Worm (Caenorhabditis elegans) whole organism, L1 larva: ENCODE data around the gene Y50D7A.8.

Source experiments
- C04F5.9 ChIP-seq: sonication (generic microtip); optimal IDR thresholded peaks from 2 replicates; lab custom pipeline; 2016; ENCODE audit warnings: missing genetic modification characterization, missing compliant biosample characterization
- F16B12.6 ChIP-seq: fragments of 150-350 bp; optimal IDR thresholded peaks from 2 replicates; lab custom pipeline; 2014; ENCODE audit warnings: missing biosample characterization, missing genetic modification characterization
- ama-1 ChIP-seq: fragments of 150-350 bp; optimal IDR thresholded peaks from 2 replicates; lab custom pipeline; 2014
- ceh-63 ChIP-seq: fragments of 200-800 bp; sonication (Bioruptor generic); optimal IDR thresholded peaks from 2 replicates; lab custom pipeline; 2018; ENCODE audit warnings: mild to moderate bottlenecking, missing genetic modification characterization, missing compliant biosample characterization
- ceh-88 ChIP-seq: fragments of 200-800 bp; sonication (Bioruptor generic); IDR thresholded peaks from 2 replicates; pipeline ENCODE4 v1.3.6; 2022; ENCODE audit warnings: missing genetic modification characterization, missing compliant biosample characterization
- ceh-90 ChIP-seq: sonication (generic microtip); optimal IDR thresholded peaks from 2 replicates; lab custom pipeline; 2016; ENCODE audit warnings: missing genetic modification characterization, missing compliant biosample characterization
- ces-1 ChIP-seq: fragments of 150-350 bp; optimal IDR thresholded peaks from 2 replicates; lab custom pipeline; 2014; ENCODE audit warnings: missing biosample characterization, missing genetic modification reagents, missing genetic modification characterization
- dpl-1 ChIP-seq, 3 experiments: fragments of 150-350 bp in 2 of 3; sonication (generic microtip) in 1 of 3; optimal IDR thresholded peaks; 2 replicates each; lab custom pipeline; 2014 to 2017; ENCODE audit warnings: missing biosample characterization in 3 of 3, missing genetic modification characterization in 3 of 3, missing genetic modification reagents in 3 of 3
- efl-1 ChIP-seq, 4 experiments: fragments of 150-350 bp; optimal IDR thresholded peaks in 3 of 4; peaks in 1 of 4; 1 replicate in 1 of 4; 2 replicates in 3 of 4; lab custom pipeline; 2014; ENCODE audit warnings: missing biosample characterization in 2 of 4, missing genetic modification characterization in 2 of 4, missing genetic modification reagents in 2 of 4
- efl-3 ChIP-seq: fragments of 200-800 bp; sonication (Bioruptor generic); optimal IDR thresholded peaks from 2 replicates; lab custom pipeline; 2018; ENCODE audit warnings: mild to moderate bottlenecking, missing genetic modification characterization, missing compliant biosample characterization
- egl-13 ChIP-seq: sonication (generic microtip); optimal IDR thresholded peaks from 2 replicates; lab custom pipeline; 2016; ENCODE audit warnings: missing genotype, missing genetic modification reagents, missing genetic modification characterization, missing compliant biosample characterization
- egl-27 ChIP-seq, 2 experiments: fragments of 150-350 bp in 1 of 2; sonication (generic microtip); optimal IDR thresholded peaks; 3 replicates each; lab custom pipeline; 2017 to 2018; ENCODE audit warnings: missing biosample characterization in 2 of 2, missing genetic modification characterization in 2 of 2, missing genetic modification reagents in 2 of 2
- elt-2 ChIP-seq: sonication (generic microtip); optimal IDR thresholded peaks from 2 replicates; lab custom pipeline; 2016; ENCODE audit warnings: missing genetic modification characterization, mild to moderate bottlenecking, inconsistent platforms, missing compliant biosample characterization, missing genetic modification reagents
- fkh-10 ChIP-seq: sonication (generic microtip); optimal IDR thresholded peaks from 2 replicates; lab custom pipeline; 2017; ENCODE audit warnings: missing biosample characterization, missing genetic modification reagents, missing genetic modification characterization
- fos-1 ChIP-seq: fragments of 150-350 bp; optimal IDR thresholded peaks from 2 replicates; lab custom pipeline; 2014; ENCODE audit warnings: missing biosample characterization, missing genetic modification characterization
- grh-1 ChIP-seq: fragments of 200-800 bp; sonication (Bioruptor generic); IDR thresholded peaks from 2 replicates; pipeline ENCODE4 v1.3.6; 2022; ENCODE audit warnings: missing genetic modification reagents, missing genetic modification characterization, missing compliant biosample characterization
- hlh-17 ChIP-seq: fragments of 200-800 bp; sonication (Bioruptor generic); optimal IDR thresholded peaks from 2 replicates; lab custom pipeline; 2018; ENCODE audit warnings: missing genetic modification characterization, mild to moderate bottlenecking, missing compliant biosample characterization, moderate library complexity, borderline replicate concordance
- hpl-2 ChIP-seq: fragments of 150-350 bp; optimal IDR thresholded peaks from 2 replicates; lab custom pipeline; 2014; ENCODE audit warnings: missing biosample characterization, missing genetic modification reagents, missing genetic modification characterization
- lin-13 ChIP-seq: fragments of 150-350 bp; optimal IDR thresholded peaks from 2 replicates; lab custom pipeline; 2014; ENCODE audit warnings: missing biosample characterization, missing genetic modification reagents, missing genetic modification characterization
- lin-15B ChIP-seq: fragments of 150-350 bp; sonication (generic microtip); optimal IDR thresholded peaks from 3 replicates; lab custom pipeline; 2014; ENCODE audit warnings: missing biosample characterization, missing genetic modification characterization
- lin-35 ChIP-seq, 2 experiments: fragments of 150-350 bp; optimal IDR thresholded peaks; 2 replicates each; lab custom pipeline; 2014; ENCODE audit warnings: missing biosample characterization in 2 of 2, missing genetic modification characterization in 2 of 2, missing genetic modification reagents in 2 of 2
- lsy-2 ChIP-seq, 2 experiments: fragments of 150-350 bp; optimal IDR thresholded peaks; 2 replicates each; lab custom pipeline; 2014; ENCODE audit warnings: missing biosample characterization in 2 of 2, missing genetic modification characterization in 2 of 2
- mdl-1 ChIP-seq, 2 experiments: fragments of 150-350 bp; optimal IDR thresholded peaks; 2 replicates each; lab custom pipeline; 2014 to 2017; ENCODE audit warnings: missing biosample characterization in 2 of 2, missing genetic modification characterization in 2 of 2, inconsistent platforms in 1 of 2
- mef-2 ChIP-seq: fragments of 150-350 bp; optimal IDR thresholded peaks from 2 replicates; lab custom pipeline; 2014; ENCODE audit warnings: missing biosample characterization, missing genetic modification characterization
- mep-1 ChIP-seq: fragments of 150-350 bp; optimal IDR thresholded peaks from 2 replicates; lab custom pipeline; 2014; ENCODE audit warnings: missing biosample characterization, missing genetic modification characterization
- nhr-11 ChIP-seq: fragments of 150-350 bp; optimal IDR thresholded peaks from 2 replicates; lab custom pipeline; 2014; ENCODE audit warnings: missing biosample characterization, missing genetic modification characterization
- nhr-237 ChIP-seq: fragments of 150-350 bp; optimal IDR thresholded peaks from 2 replicates; lab custom pipeline; 2014; ENCODE audit warnings: missing biosample characterization, missing genetic modification characterization
- nhr-28 ChIP-seq: fragments of 150-350 bp; optimal IDR thresholded peaks from 2 replicates; lab custom pipeline; 2014; ENCODE audit warnings: missing biosample characterization, missing genetic modification characterization
- nhr-47 ChIP-seq: sonication (generic microtip); optimal IDR thresholded peaks from 2 replicates; lab custom pipeline; 2016; ENCODE audit warnings: mild to moderate bottlenecking, missing genetic modification characterization, moderate library complexity, missing compliant biosample characterization
- nhr-71 ChIP-seq: sonication (generic microtip); optimal IDR thresholded peaks from 2 replicates; lab custom pipeline; 2016; ENCODE audit warnings: mild to moderate bottlenecking, missing genetic modification characterization, moderate library complexity, missing compliant biosample characterization
- nhr-76 ChIP-seq: sonication (generic microtip); optimal IDR thresholded peaks from 2 replicates; lab custom pipeline; 2017; ENCODE audit warnings: missing biosample characterization, missing genetic modification characterization
- nhr-77 ChIP-seq: fragments of 150-350 bp; optimal IDR thresholded peaks from 2 replicates; lab custom pipeline; 2014; ENCODE audit warnings: missing biosample characterization, missing genetic modification characterization
- nhr-85 ChIP-seq: sonication (generic microtip); peaks from one replicate; lab custom pipeline; 2016; ENCODE audit warnings: missing genetic modification characterization, inconsistent platforms, missing compliant biosample characterization
- nhr-90 ChIP-seq: sonication (generic microtip); optimal IDR thresholded peaks from 2 replicates; lab custom pipeline; 2016; ENCODE audit warnings: mild to moderate bottlenecking, missing genetic modification characterization, missing compliant biosample characterization; ENCODE audit not compliant: poor library complexity
- pag-3 ChIP-seq: sonication (generic microtip); optimal IDR thresholded peaks from 2 replicates; lab custom pipeline; 2017; ENCODE audit warnings: missing genetic modification characterization, mild to moderate bottlenecking, missing compliant biosample characterization, antibody characterized with exemption, borderline replicate concordance; ENCODE audit not compliant: insufficient read depth
- pax-3 ChIP-seq: fragments of 200-800 bp; sonication (Bioruptor generic); optimal IDR thresholded peaks from 2 replicates; lab custom pipeline; 2018; ENCODE audit warnings: mild to moderate bottlenecking, missing genetic modification characterization, moderate library complexity, missing compliant biosample characterization
- pqm-1 ChIP-seq: sonication (generic microtip); optimal IDR thresholded peaks from 3 replicates; lab custom pipeline; 2017; ENCODE audit warnings: missing biosample characterization, missing genetic modification characterization
- snpc-4 ChIP-seq: fragments of 150-350 bp; optimal IDR thresholded peaks from 2 replicates; lab custom pipeline; 2014; ENCODE audit warnings: missing biosample characterization, missing genetic modification characterization
- snu-23 ChIP-seq: sonication (generic microtip); optimal IDR thresholded peaks from 2 replicates; lab custom pipeline; 2016; ENCODE audit warnings: missing genetic modification characterization, missing compliant biosample characterization
- sox-4 ChIP-seq: sonication (generic microtip); optimal IDR thresholded peaks from 2 replicates; lab custom pipeline; 2016; ENCODE audit warnings: missing genetic modification characterization, missing compliant biosample characterization
- unc-130 ChIP-seq: fragments of 150-350 bp; optimal IDR thresholded peaks from 2 replicates; lab custom pipeline; 2017; ENCODE audit warnings: missing biosample characterization, missing genetic modification characterization, inconsistent platforms
- unc-30 ChIP-seq: sonication (generic microtip); optimal IDR thresholded peaks from 2 replicates; lab custom pipeline; 2017; ENCODE audit warnings: missing biosample characterization, missing genetic modification characterization
- vab-15 ChIP-seq: sonication (generic microtip); optimal IDR thresholded peaks from 2 replicates; lab custom pipeline; 2017; ENCODE audit warnings: missing genotype, mild to moderate bottlenecking, missing genetic modification characterization, missing compliant biosample characterization
- zag-1 ChIP-seq: fragments of 150-350 bp; optimal IDR thresholded peaks from 2 replicates; lab custom pipeline; 2014; ENCODE audit warnings: missing biosample characterization, missing genetic modification characterization
- ztf-4 ChIP-seq: fragments of 150-350 bp; optimal IDR thresholded peaks from 2 replicates; lab custom pipeline; 2014; ENCODE audit warnings: missing biosample characterization, missing genetic modification characterization

Gene Y50D7A.8

DNA sequence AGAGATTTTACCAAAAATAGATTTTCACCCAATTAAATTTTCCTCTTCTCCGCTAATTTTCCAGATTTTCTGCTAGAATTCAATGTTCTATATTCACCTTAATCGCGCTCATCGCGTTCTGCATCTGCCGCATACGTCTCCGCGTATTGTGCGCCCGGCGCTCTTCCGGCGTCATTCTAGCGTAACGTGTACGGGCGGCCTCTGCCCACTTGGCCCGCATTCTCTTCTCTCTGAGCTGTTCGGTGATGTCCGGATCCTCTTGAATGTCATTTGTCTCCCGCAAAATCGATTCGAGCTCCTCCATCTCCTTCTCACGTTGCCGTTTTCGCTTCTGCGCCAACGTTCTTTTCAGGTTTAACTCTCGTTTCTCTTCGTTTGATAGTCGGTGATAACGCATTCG, 3.9 kb upstream of the Y50D7A.8 start:
- no peak for TF ChIP-seq elt-2 (tag; lab: Kevin White, UChicago)
- TF ChIP-seq lsy-2 (tag; optimal IDR thresholded peaks at IDR 0.05; lab: Kevin White, UChicago), result no peak
- TF ChIP-seq lin-13, result no peak
- TF ChIP-seq, all 84 proteins: peak for 0

DNA sequence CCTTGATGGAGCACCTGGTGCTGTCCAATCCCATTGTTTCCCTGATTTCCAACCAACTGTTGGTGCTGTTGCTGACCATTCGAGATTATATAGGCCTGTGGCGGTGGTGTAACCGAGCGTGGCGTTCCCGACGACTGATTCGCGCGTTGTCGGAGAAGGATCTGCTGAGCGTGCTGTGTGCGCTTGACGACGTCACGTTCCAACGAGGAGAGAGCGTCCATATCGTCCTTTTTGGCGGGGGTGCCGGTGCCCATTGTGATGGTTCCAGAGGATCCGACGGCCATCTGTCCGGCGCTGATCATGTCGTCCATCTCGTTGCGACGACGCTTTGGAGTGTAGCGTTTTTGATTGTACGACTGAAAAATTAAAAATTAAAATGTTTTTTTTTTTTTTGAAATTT, 2.5 kb upstream of the Y50D7A.8 start:
- TF ChIP-seq ceh-63 (GFP tag; lab: Kevin White, UChicago) (peak; percentile 47), nhr-77 (no peak)
- TF ChIP-seq, all 84 proteins: peak for 1

DNA sequence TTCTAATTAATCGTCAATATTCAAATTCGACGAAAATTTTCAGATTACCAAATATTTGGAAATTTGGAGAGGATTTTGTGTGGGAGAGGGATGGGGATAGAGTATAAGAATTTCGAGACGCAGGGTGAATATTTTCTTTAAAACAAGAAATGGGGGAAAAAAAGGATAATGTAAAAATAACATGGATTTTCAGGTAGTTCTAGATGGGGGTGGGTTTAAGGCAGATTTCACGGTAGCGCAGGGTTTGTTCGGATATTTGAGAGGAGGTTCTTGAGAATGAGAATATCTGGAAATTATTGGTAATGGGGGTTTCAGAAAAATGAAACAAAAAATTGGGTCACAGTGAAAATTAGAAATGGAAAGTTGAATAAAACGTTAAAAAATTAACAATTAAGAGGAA, 1.3 kb upstream of the Y50D7A.8 start:
- TF ChIP-seq hpl-2 (GFP tag; lab: Kevin White, UChicago) (no peak), pax-3 (tag; lab: Kevin White, UChicago) (no peak), ama-1 (lab: Kevin White, UChicago) (peak; percentile 58), unc-130 (tag; lab: Kevin White, UChicago) (no peak), nhr-77 (no peak), sox-4 (tag; lab: Kevin White, UChicago) (no peak), nhr-237 (no peak), pag-3 (tag; lab: Kevin White, UChicago) (no peak), snpc-4 (tag; lab: Kevin White, UChicago) (no peak), ces-1 (no peak), nhr-85 (peak; percentile 18), lin-15B (no peak), nhr-11 (no peak), C04F5.9 (tag; lab: Kevin White, UChicago) (no peak), nhr-28 (no peak), efl-3 (no peak), ztf-4 (peak; percentile 22)

DNA sequence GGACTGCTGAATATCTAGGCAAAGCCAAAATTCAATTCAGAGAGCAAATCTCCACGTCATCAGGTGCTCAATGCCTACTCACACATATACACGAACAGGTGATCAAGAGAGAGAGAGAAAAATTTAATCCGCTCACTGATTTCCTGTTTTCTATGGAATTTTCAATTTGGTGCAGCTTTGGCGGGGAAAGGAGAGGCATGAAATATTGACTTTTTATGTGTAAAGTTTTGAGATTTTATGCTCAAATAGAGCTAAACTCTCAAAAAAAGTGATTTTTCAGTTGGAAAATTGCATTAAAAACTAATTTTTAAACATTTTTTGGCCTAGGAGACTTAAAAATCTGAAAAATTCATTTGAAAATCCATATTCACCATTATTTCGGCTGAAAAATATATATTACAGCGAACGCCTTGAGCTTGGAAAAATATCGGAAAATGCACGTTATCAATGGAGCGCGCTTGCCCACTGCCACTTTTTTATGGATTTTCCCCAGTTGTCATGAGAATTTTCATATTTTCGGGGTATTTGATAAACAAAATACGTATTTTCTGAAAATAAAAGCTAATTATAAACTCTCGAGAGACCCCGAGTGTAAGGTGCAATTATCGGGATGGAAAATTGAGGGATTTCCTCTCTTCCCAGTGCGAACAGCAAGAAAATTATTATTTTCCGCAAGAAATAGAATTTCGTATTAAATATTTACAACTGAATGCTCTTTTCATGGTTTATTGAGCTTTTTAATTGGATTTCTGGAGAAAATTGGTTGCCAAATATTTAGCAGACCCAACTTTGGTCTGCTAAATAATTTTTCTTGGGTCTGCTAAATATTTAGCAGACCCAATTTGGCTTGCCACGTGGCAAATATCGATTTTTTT, 542 bp upstream of the Y50D7A.8 start:
- TF ChIP-seq C04F5.9 (tag; lab: Kevin White, UChicago) (no peak), ztf-4 (peak; percentile 60), vab-15 (tag; lab: Kevin White, UChicago) (no peak), egl-13 (tag; lab: Kevin White, UChicago) (no peak), fkh-10 (GFP tag; lab: Kevin White, UChicago) (no peak), hlh-17 (GFP tag; lab: Kevin White, UChicago) (no peak), efl-1 (optimal IDR thresholded peaks at IDR 0.05; lab: Kevin White, UChicago) (peak in 1 of 2 experiments; percentile 18), efl-1 (GFP tag; optimal IDR thresholded peaks at IDR 0.05 in 1 of 2; lab: Kevin White, UChicago) (peak in 1 of 2 experiments; percentile 25), ceh-88 (GFP tag; lab: Robert Waterston, UW) (no peak), lin-15B (no peak), nhr-11 (no peak), nhr-77 (no peak), fos-1 (tag; lab: Kevin White, UChicago) (no peak), snu-23 (peak; percentile 13), egl-27 (tag; optimal IDR thresholded peaks at IDR 0.05; lab: Kevin White, UChicago) (no peak), nhr-47 (tag; lab: Kevin White, UChicago) (no peak), grh-1 (GFP tag; lab: Robert Waterston, UW) (no peak), nhr-71 (tag; lab: Kevin White, UChicago) (peak; percentile 5), mdl-1 (tag; optimal IDR thresholded peaks at IDR 0.05; lab: Kevin White, UChicago) (no peak), mef-2 (tag; lab: Kevin White, UChicago) (no peak), nhr-76 (tag; lab: Kevin White, UChicago) (no peak), mep-1 (tag; lab: Kevin White, UChicago) (no peak), F16B12.6 (tag; lab: Kevin White, UChicago) (no peak), ceh-90 (tag; lab: Kevin White, UChicago) (no peak), zag-1 (tag; lab: Kevin White, UChicago) (no peak), ceh-63 (GFP tag; lab: Kevin White, UChicago) (no peak), lsy-2 (tag; optimal IDR thresholded peaks at IDR 0.05; lab: Kevin White, UChicago) (peak in 1 of 2 experiments; percentile 28), lin-35 (GFP tag; optimal IDR thresholded peaks at IDR 0.05; lab: Kevin White, UChicago) (peak in 1 of 2 experiments; percentile 7), dpl-1 (GFP tag; optimal IDR thresholded peaks at IDR 0.05; lab: Kevin White, UChicago) (peak in 1 of 3 experiments; percentile 12), pqm-1 (tag; lab: Kevin White, UChicago) (no peak), nhr-90 (tag; lab: Kevin White, UChicago) (no peak), unc-30 (tag; lab: Kevin White, UChicago) (no peak)
